Worm (Caenorhabditis elegans) whole organism, L1 larva: Measurements from ENCODE around the gene C34C6.3.

Experiments used
- C04F5.9 ChIP-seq: sonication (generic microtip); optimal IDR thresholded peaks from 2 replicates; lab custom pipeline; 2016; ENCODE audit warnings: missing genetic modification characterization, missing compliant biosample characterization
- C16A3.4 ChIP-seq: fragments of 150-350 bp; optimal IDR thresholded peaks from 2 replicates; lab custom pipeline; 2014; ENCODE audit warnings: missing biosample characterization, missing genetic modification characterization
- Y116A8C.19 ChIP-seq: sonication (generic microtip); optimal IDR thresholded peaks from 2 replicates; lab custom pipeline; 2016; ENCODE audit warnings: missing compliant biosample characterization, missing genetic modification characterization, borderline replicate concordance
- aha-1 ChIP-seq: fragments of 150-350 bp; optimal IDR thresholded peaks from 2 replicates; lab custom pipeline; 2014; ENCODE audit warnings: missing biosample characterization, missing genetic modification characterization
- alr-1 ChIP-seq: fragments of 200-800 bp; sonication (Bioruptor generic); optimal IDR thresholded peaks from 2 replicates; lab custom pipeline; 2018; ENCODE audit warnings: borderline replicate concordance, mild to moderate bottlenecking, missing genetic modification characterization, missing compliant biosample characterization
- ama-1 ChIP-seq: fragments of 150-350 bp; optimal IDR thresholded peaks from 2 replicates; lab custom pipeline; 2014
- blmp-1 ChIP-seq: fragments of 150-350 bp; optimal IDR thresholded peaks from 2 replicates; lab custom pipeline; 2014; ENCODE audit warnings: missing biosample characterization, missing genetic modification characterization
- ceh-8 ChIP-seq: fragments of 200-800 bp; sonication (Bioruptor generic); optimal IDR thresholded peaks from 2 replicates; lab custom pipeline; 2018; ENCODE audit warnings: mild to moderate bottlenecking, missing genetic modification characterization, moderate library complexity, missing compliant biosample characterization
- ceh-90 ChIP-seq: sonication (generic microtip); optimal IDR thresholded peaks from 2 replicates; lab custom pipeline; 2016; ENCODE audit warnings: missing genetic modification characterization, missing compliant biosample characterization
- dpl-1 ChIP-seq, 3 experiments: fragments of 150-350 bp in 2 of 3; sonication (generic microtip) in 1 of 3; optimal IDR thresholded peaks; 2 replicates each; lab custom pipeline; 2014 to 2017; ENCODE audit warnings: missing biosample characterization in 3 of 3, missing genetic modification characterization in 3 of 3, missing genetic modification reagents in 3 of 3
- dsc-1 ChIP-seq: sonication (generic microtip); optimal IDR thresholded peaks from 2 replicates; lab custom pipeline; 2016; ENCODE audit warnings: mild to moderate bottlenecking, missing genetic modification characterization, missing compliant biosample characterization
- efl-1 ChIP-seq, 4 experiments: fragments of 150-350 bp; optimal IDR thresholded peaks in 3 of 4; peaks in 1 of 4; 1 replicate in 1 of 4; 2 replicates in 3 of 4; lab custom pipeline; 2014; ENCODE audit warnings: missing biosample characterization in 2 of 4, missing genetic modification characterization in 2 of 4, missing genetic modification reagents in 2 of 4
- efl-3 ChIP-seq: fragments of 200-800 bp; sonication (Bioruptor generic); optimal IDR thresholded peaks from 2 replicates; lab custom pipeline; 2018; ENCODE audit warnings: mild to moderate bottlenecking, missing genetic modification characterization, missing compliant biosample characterization
- egl-13 ChIP-seq: sonication (generic microtip); optimal IDR thresholded peaks from 2 replicates; lab custom pipeline; 2016; ENCODE audit warnings: missing genotype, missing genetic modification reagents, missing genetic modification characterization, missing compliant biosample characterization
- elt-2 ChIP-seq: sonication (generic microtip); optimal IDR thresholded peaks from 2 replicates; lab custom pipeline; 2016; ENCODE audit warnings: missing genetic modification characterization, mild to moderate bottlenecking, inconsistent platforms, missing compliant biosample characterization, missing genetic modification reagents
- ets-5 ChIP-seq: fragments of 200-800 bp; sonication (Bioruptor generic); IDR thresholded peaks from 2 replicates; pipeline ENCODE4 v1.3.6; 2022; ENCODE audit warnings: missing genetic modification characterization, missing compliant biosample characterization
- fkh-8 ChIP-seq: sonication (generic microtip); optimal IDR thresholded peaks from 2 replicates; lab custom pipeline; 2016; ENCODE audit warnings: mild to moderate bottlenecking, missing genetic modification characterization, missing compliant biosample characterization
- fos-1 ChIP-seq: fragments of 150-350 bp; optimal IDR thresholded peaks from 2 replicates; lab custom pipeline; 2014; ENCODE audit warnings: missing biosample characterization, missing genetic modification characterization
- hlh-17 ChIP-seq: fragments of 200-800 bp; sonication (Bioruptor generic); optimal IDR thresholded peaks from 2 replicates; lab custom pipeline; 2018; ENCODE audit warnings: missing genetic modification characterization, mild to moderate bottlenecking, missing compliant biosample characterization, moderate library complexity, borderline replicate concordance
- hlh-4 ChIP-seq: sonication (generic microtip); optimal IDR thresholded peaks from 2 replicates; lab custom pipeline; 2016; ENCODE audit warnings: mild to moderate bottlenecking, missing genetic modification characterization, missing compliant biosample characterization
- irx-1 ChIP-seq: sonication (generic microtip); optimal IDR thresholded peaks from 2 replicates; lab custom pipeline; 2016; ENCODE audit warnings: missing genetic modification characterization, missing compliant biosample characterization
- isw-1 ChIP-seq: fragments of 200-800 bp; sonication (Bioruptor generic); IDR thresholded peaks from 2 replicates; pipeline ENCODE4 v1.3.6; 2022; ENCODE audit warnings: missing genetic modification characterization, missing compliant biosample characterization
- jun-1 ChIP-seq: fragments of 150-350 bp; optimal IDR thresholded peaks from 2 replicates; lab custom pipeline; 2014; ENCODE audit warnings: missing biosample characterization, missing genetic modification reagents, missing genetic modification characterization
- lin-13 ChIP-seq: fragments of 150-350 bp; optimal IDR thresholded peaks from 2 replicates; lab custom pipeline; 2014; ENCODE audit warnings: missing biosample characterization, missing genetic modification reagents, missing genetic modification characterization
- lin-14 ChIP-seq: fragments of 200-800 bp; sonication (Bioruptor generic); optimal IDR thresholded peaks from 2 replicates; lab custom pipeline; 2018; ENCODE audit warnings: mild to moderate bottlenecking, missing genetic modification characterization, moderate library complexity, missing compliant biosample characterization
- lin-15B ChIP-seq: fragments of 150-350 bp; sonication (generic microtip); optimal IDR thresholded peaks from 3 replicates; lab custom pipeline; 2014; ENCODE audit warnings: missing biosample characterization, missing genetic modification characterization
- lir-3 ChIP-seq: sonication (generic microtip); optimal IDR thresholded peaks from 2 replicates; lab custom pipeline; 2016; ENCODE audit warnings: mild to moderate bottlenecking, missing genetic modification characterization, moderate library complexity, missing compliant biosample characterization; ENCODE audit not compliant: poor library complexity
- mab-9 ChIP-seq: fragments of 200-800 bp; sonication (Bioruptor generic); IDR thresholded peaks from 2 replicates; pipeline ENCODE4 v1.3.6; 2022; ENCODE audit warnings: missing genetic modification reagents, missing genetic modification characterization, missing compliant biosample characterization
- mef-2 ChIP-seq: fragments of 150-350 bp; optimal IDR thresholded peaks from 2 replicates; lab custom pipeline; 2014; ENCODE audit warnings: missing biosample characterization, missing genetic modification characterization
- mep-1 ChIP-seq: fragments of 150-350 bp; optimal IDR thresholded peaks from 2 replicates; lab custom pipeline; 2014; ENCODE audit warnings: missing biosample characterization, missing genetic modification characterization
- nhr-19 ChIP-seq: fragments of 200-800 bp; sonication (Bioruptor generic); conservative IDR thresholded peaks from 2 replicates; pipeline ENCODE4 v1.3.6; 2022; ENCODE audit warnings: missing genetic modification characterization, missing compliant biosample characterization
- nhr-20 ChIP-seq: sonication (generic microtip); optimal IDR thresholded peaks from 2 replicates; lab custom pipeline; 2016; ENCODE audit warnings: mild to moderate bottlenecking, missing genetic modification characterization, missing compliant biosample characterization
- nhr-47 ChIP-seq: sonication (generic microtip); optimal IDR thresholded peaks from 2 replicates; lab custom pipeline; 2016; ENCODE audit warnings: mild to moderate bottlenecking, missing genetic modification characterization, moderate library complexity, missing compliant biosample characterization
- nhr-76 ChIP-seq: sonication (generic microtip); optimal IDR thresholded peaks from 2 replicates; lab custom pipeline; 2017; ENCODE audit warnings: missing biosample characterization, missing genetic modification characterization
- nhr-84 ChIP-seq: sonication (generic microtip); optimal IDR thresholded peaks from 2 replicates; lab custom pipeline; 2017; ENCODE audit warnings: missing biosample characterization, missing genetic modification characterization
- nhr-85 ChIP-seq: sonication (generic microtip); peaks from one replicate; lab custom pipeline; 2016; ENCODE audit warnings: missing genetic modification characterization, inconsistent platforms, missing compliant biosample characterization
- nhr-90 ChIP-seq: sonication (generic microtip); optimal IDR thresholded peaks from 2 replicates; lab custom pipeline; 2016; ENCODE audit warnings: mild to moderate bottlenecking, missing genetic modification characterization, missing compliant biosample characterization; ENCODE audit not compliant: poor library complexity
- pag-3 ChIP-seq: sonication (generic microtip); optimal IDR thresholded peaks from 2 replicates; lab custom pipeline; 2017; ENCODE audit warnings: missing genetic modification characterization, mild to moderate bottlenecking, missing compliant biosample characterization, antibody characterized with exemption, borderline replicate concordance; ENCODE audit not compliant: insufficient read depth
- pax-3 ChIP-seq: fragments of 200-800 bp; sonication (Bioruptor generic); optimal IDR thresholded peaks from 2 replicates; lab custom pipeline; 2018; ENCODE audit warnings: mild to moderate bottlenecking, missing genetic modification characterization, moderate library complexity, missing compliant biosample characterization
- rnt-1 ChIP-seq: sonication (generic microtip); optimal IDR thresholded peaks from 2 replicates; lab custom pipeline; 2016; ENCODE audit warnings: mild to moderate bottlenecking, missing genetic modification characterization, moderate library complexity, missing compliant biosample characterization
- snu-23 ChIP-seq: sonication (generic microtip); optimal IDR thresholded peaks from 2 replicates; lab custom pipeline; 2016; ENCODE audit warnings: missing genetic modification characterization, missing compliant biosample characterization
- sox-4 ChIP-seq: sonication (generic microtip); optimal IDR thresholded peaks from 2 replicates; lab custom pipeline; 2016; ENCODE audit warnings: missing genetic modification characterization, missing compliant biosample characterization
- sptf-1 ChIP-seq: fragments of 150-350 bp; optimal IDR thresholded peaks from 2 replicates; lab custom pipeline; 2014; ENCODE audit warnings: missing biosample characterization, missing genetic modification characterization
- sup-37 ChIP-seq: fragments of 200-800 bp; sonication (Bioruptor generic); optimal IDR thresholded peaks from 2 replicates; lab custom pipeline; 2018; ENCODE audit warnings: mild to moderate bottlenecking, missing genetic modification characterization, missing compliant biosample characterization
- unc-30 ChIP-seq: sonication (generic microtip); optimal IDR thresholded peaks from 2 replicates; lab custom pipeline; 2017; ENCODE audit warnings: missing biosample characterization, missing genetic modification characterization
- unc-62 ChIP-seq: fragments of 150-350 bp; optimal IDR thresholded peaks from 2 replicates; lab custom pipeline; 2014; ENCODE audit warnings: missing biosample characterization, missing genetic modification reagents, missing genetic modification characterization
- unc-98 ChIP-seq: fragments of 200-800 bp; sonication (Bioruptor generic); IDR thresholded peaks from 2 replicates; pipeline ENCODE4 v1.3.6; 2022; ENCODE audit warnings: missing genetic modification characterization, missing compliant biosample characterization
- vab-15 ChIP-seq: sonication (generic microtip); optimal IDR thresholded peaks from 2 replicates; lab custom pipeline; 2017; ENCODE audit warnings: missing genotype, mild to moderate bottlenecking, missing genetic modification characterization, missing compliant biosample characterization
- xbp-1 ChIP-seq: sonication (generic microtip); optimal IDR thresholded peaks from 2 replicates; lab custom pipeline; 2016; ENCODE audit warnings: missing genetic modification characterization, missing compliant biosample characterization
- zip-4 ChIP-seq: fragments of 200-800 bp; sonication (Bioruptor generic); optimal IDR thresholded peaks from 2 replicates; lab custom pipeline; 2018; ENCODE audit warnings: mild to moderate bottlenecking, missing genetic modification characterization, moderate library complexity, missing compliant biosample characterization
- ztf-11 ChIP-seq, 2 experiments: sonication (generic microtip); optimal IDR thresholded peaks; 2 replicates each; lab custom pipeline; 2016 to 2017; ENCODE audit warnings: missing genetic modification characterization in 2 of 2, missing biosample characterization in 1 of 2, missing compliant biosample characterization in 1 of 2
- ztf-4 ChIP-seq: fragments of 150-350 bp; optimal IDR thresholded peaks from 2 replicates; lab custom pipeline; 2014; ENCODE audit warnings: missing biosample characterization, missing genetic modification characterization

Gene C34C6.3

DNA sequence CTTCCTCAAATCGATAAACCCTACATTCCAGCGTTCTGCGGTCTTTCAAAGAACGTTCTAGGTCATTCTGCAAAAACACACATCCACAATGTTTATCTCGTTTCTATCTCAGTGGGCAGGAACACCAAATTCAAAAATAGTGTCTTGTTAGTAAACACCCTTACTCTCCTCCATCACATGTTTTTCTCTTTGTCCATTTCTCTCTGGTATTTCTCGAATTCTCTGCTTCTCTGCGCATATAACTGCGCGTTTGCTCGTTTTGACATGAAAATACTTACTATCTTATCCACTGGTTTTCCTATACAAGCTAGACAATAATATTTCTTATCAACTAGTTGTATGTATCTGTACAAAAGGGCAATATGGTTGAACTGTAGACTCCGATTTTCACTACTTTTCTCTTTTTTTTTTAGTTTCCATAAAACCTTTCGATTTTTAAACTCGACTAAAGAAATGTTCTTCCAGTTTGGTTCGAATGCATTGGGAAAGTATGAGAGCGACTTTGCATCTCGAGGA lies 41.0 kb upstream of the C34C6.3 start, which contains the start of gene pyr-1:
TSS of gene pyr-1 (plus strand) at position 466 of the 516 bp plus-strand sequence.
- TF ChIP-seq efl-3 (GFP tag; lab: Kevin White, UChicago): no peak
- TF ChIP-seq aha-1 (tag; lab: Kevin White, UChicago): no peak
- no peak for TF ChIP-seq pag-3 (tag; lab: Kevin White, UChicago)
- TF ChIP-seq lin-15B: no peak
- TF ChIP-seq fos-1: no peak
- TF ChIP-seq ama-1 (lab: Kevin White, UChicago): no peak
- TF ChIP-seq lin-14: peak; percentile 72
- no peak for TF ChIP-seq nhr-85 (tag; lab: Kevin White, UChicago)
- no peak for TF ChIP-seq egl-13 (tag; lab: Kevin White, UChicago)
- TF ChIP-seq nhr-90 (tag; lab: Kevin White, UChicago): no peak
- TF ChIP-seq nhr-84 (tag; lab: Kevin White, UChicago): no peak
- no peak for TF ChIP-seq lin-13 (GFP tag; lab: Kevin White, UChicago)
- no peak for TF ChIP-seq Y116A8C.19 (tag; lab: Kevin White, UChicago)
- no peak for TF ChIP-seq lir-3 (tag; lab: Kevin White, UChicago)
- no peak for TF ChIP-seq sup-37 (GFP tag; lab: Kevin White, UChicago)
- no peak for TF ChIP-seq vab-15
- peak; percentile 59 for TF ChIP-seq mep-1
- TF ChIP-seq mab-9 (GFP tag; lab: Robert Waterston, UW): no peak
- TF ChIP-seq xbp-1 (tag; lab: Kevin White, UChicago): no peak
- no peak for TF ChIP-seq unc-30
- TF ChIP-seq ceh-8 (GFP tag; lab: Kevin White, UChicago): no peak
- no peak for TF ChIP-seq blmp-1 (tag; lab: Kevin White, UChicago)
- TF ChIP-seq nhr-47 (tag; lab: Kevin White, UChicago): no peak
- TF ChIP-seq C04F5.9 (tag; lab: Kevin White, UChicago): no peak
- no peak for TF ChIP-seq nhr-76 (tag; lab: Kevin White, UChicago)
- no peak for TF ChIP-seq zip-4 (GFP tag; lab: Kevin White, UChicago)
- TF ChIP-seq nhr-19 (GFP tag; lab: Robert Waterston, UW): no peak
- peak in 2 of 3 experiments; percentile 4 to 8 for TF ChIP-seq dpl-1 (GFP tag; optimal IDR thresholded peaks at IDR 0.05; lab: Kevin White, UChicago)
- TF ChIP-seq snu-23 (GFP tag; lab: Kevin White, UChicago): no peak
- no peak for TF ChIP-seq hlh-17 (GFP tag; lab: Kevin White, UChicago)
- TF ChIP-seq elt-2 (tag; lab: Kevin White, UChicago): no peak
- no peak for TF ChIP-seq unc-98
- no peak for TF ChIP-seq dsc-1
- no peak for TF ChIP-seq fkh-8 (tag; lab: Kevin White, UChicago)
- TF ChIP-seq unc-62 (GFP tag; lab: Kevin White, UChicago): no peak
- TF ChIP-seq nhr-20 (tag; lab: Kevin White, UChicago): peak; percentile 58
- peak; percentile 52 for TF ChIP-seq C16A3.4 (tag; lab: Kevin White, UChicago)
- no peak for TF ChIP-seq jun-1
- no peak for TF ChIP-seq sox-4 (tag; lab: Kevin White, UChicago)
- TF ChIP-seq ets-5: no peak
- no peak for TF ChIP-seq hlh-4 (tag; lab: Kevin White, UChicago)
- no peak for TF ChIP-seq pax-3 (tag; lab: Kevin White, UChicago)
- no peak for TF ChIP-seq ztf-11 (tag; optimal IDR thresholded peaks at IDR 0.05; lab: Kevin White, UChicago)
- no peak for TF ChIP-seq sptf-1 (tag; lab: Kevin White, UChicago)
- TF ChIP-seq mef-2 (tag; lab: Kevin White, UChicago): no peak
- TF ChIP-seq rnt-1 (tag; lab: Kevin White, UChicago): peak; percentile 30
- no peak for TF ChIP-seq irx-1
- no peak for TF ChIP-seq alr-1
- no peak for TF ChIP-seq ztf-4 (tag; lab: Kevin White, UChicago)
- peak in 1 of 2 experiments; percentile 17 for TF ChIP-seq efl-1 (optimal IDR thresholded peaks at IDR 0.05; lab: Kevin White, UChicago)
- TF ChIP-seq efl-1 (GFP tag; optimal IDR thresholded peaks at IDR 0.05 in 1 of 2; lab: Kevin White, UChicago): peak in 1 of 2 experiments; percentile 92
- TF ChIP-seq isw-1 (GFP tag; lab: Robert Waterston, UW): no peak
- no peak for TF ChIP-seq ceh-90 (tag; lab: Kevin White, UChicago)
